Worm (Caenorhabditis elegans) whole organism, young adult: Measurements from ENCODE around the gene igeg-1.
A peak's percentile ranks its signal among the peaks of the same experiment; 100 is the strongest.

Experiments used
- B0035.1 ChIP-seq: sonication (generic microtip); optimal IDR thresholded peaks from 2 replicates; lab custom pipeline; 2016; ENCODE audit warnings: missing genetic modification characterization, mild to moderate bottlenecking, missing compliant biosample characterization, missing genotype, missing genetic modification reagents
- B0261.1 ChIP-seq: sonication (generic microtip); optimal IDR thresholded peaks from 2 replicates; lab custom pipeline; 2016; ENCODE audit warnings: mild to moderate bottlenecking, missing genetic modification characterization, moderate library complexity, missing compliant biosample characterization
- B0336.3 ChIP-seq: fragments of 200-800 bp; sonication (Bioruptor generic); IDR thresholded peaks from 2 replicates; pipeline ENCODE4 v1.3.6; 2022; ENCODE audit warnings: missing genetic modification characterization, missing compliant biosample characterization
- D2030.7 ChIP-seq: fragments of 200-800 bp; sonication (Bioruptor generic); IDR thresholded peaks from 2 replicates; pipeline ENCODE4 v1.3.6; 2022; ENCODE audit warnings: missing genetic modification reagents, missing genetic modification characterization, missing compliant biosample characterization
- F22D6.2 ChIP-seq: sonication (generic microtip); optimal IDR thresholded peaks from 2 replicates; lab custom pipeline; 2016; ENCODE audit warnings: mild to moderate bottlenecking, missing genetic modification characterization, missing compliant biosample characterization
- F49E8.2 ChIP-seq: sonication (generic microtip); optimal IDR thresholded peaks from 3 replicates; lab custom pipeline; 2017; ENCODE audit warnings: missing genetic modification characterization, mild to moderate bottlenecking, missing compliant biosample characterization, antibody characterized with exemption, moderate library complexity; ENCODE audit not compliant: insufficient read depth
- F52B5.7 ChIP-seq: sonication (generic microtip); optimal IDR thresholded peaks from 2 replicates; lab custom pipeline; 2016; ENCODE audit warnings: mild to moderate bottlenecking, missing genetic modification characterization, missing compliant biosample characterization
- F57A8.1 ChIP-seq: fragments of 200-800 bp; sonication (Bioruptor generic); optimal IDR thresholded peaks from 2 replicates; lab custom pipeline; 2018; ENCODE audit warnings: mild to moderate bottlenecking, missing genetic modification characterization, moderate library complexity, missing compliant biosample characterization
- Y53G8AR.9 ChIP-seq: fragments of 200-800 bp; sonication (Bioruptor generic); conservative IDR thresholded peaks from 2 replicates; pipeline ENCODE4 v1.3.6; 2022; ENCODE audit warnings: missing genetic modification reagents, missing genetic modification characterization, missing compliant biosample characterization
- Y95B8A.8 ChIP-seq: fragments of 200-800 bp; sonication (Bioruptor generic); IDR thresholded peaks from 2 replicates; pipeline ENCODE4 v1.3.6; 2022; ENCODE audit warnings: missing genetic modification reagents, missing genetic modification characterization, missing compliant biosample characterization
- akir-1 ChIP-seq: fragments of 200-800 bp; sonication (Bioruptor generic); optimal IDR thresholded peaks from 2 replicates; lab custom pipeline; 2018; ENCODE audit warnings: mild to moderate bottlenecking, missing genetic modification characterization, moderate library complexity, missing compliant biosample characterization
- aptf-3 ChIP-seq: fragments of 200-800 bp; sonication (Bioruptor generic); IDR thresholded peaks from 2 replicates; pipeline ENCODE4 v1.3.6; 2022; ENCODE audit warnings: missing genetic modification characterization, missing compliant biosample characterization
- atf-7 ChIP-seq: sonication (generic microtip); optimal IDR thresholded peaks from 2 replicates; lab custom pipeline; 2017; ENCODE audit warnings: mild to moderate bottlenecking, missing genetic modification characterization, missing compliant biosample characterization
- athp-1 ChIP-seq: sonication (generic microtip); optimal IDR thresholded peaks from 2 replicates; lab custom pipeline; 2017; ENCODE audit warnings: mild to moderate bottlenecking, missing genetic modification characterization, missing compliant biosample characterization
- cebp-1 ChIP-seq, 2 experiments: fragments of 200-800 bp in 1 of 2; sonication (Bioruptor generic) in 1 of 2; sonication (generic microtip) in 1 of 2; IDR thresholded peaks in 1 of 2; optimal IDR thresholded peaks in 1 of 2; 2 replicates each; pipeline versions ENCODE4 v1.3.6 to Lab custom; 2017 to 2022; ENCODE audit warnings: missing compliant biosample characterization in 2 of 2, missing genetic modification characterization in 2 of 2, mild to moderate bottlenecking in 1 of 2, missing genetic modification reagents in 1 of 2, moderate library complexity in 1 of 2
- cebp-2 ChIP-seq: fragments of 200-800 bp; sonication (Bioruptor generic); IDR thresholded peaks from 2 replicates; pipeline ENCODE4 v1.3.6; 2022; ENCODE audit warnings: missing genetic modification characterization, missing compliant biosample characterization
- ceh-40 ChIP-seq: fragments of 200-800 bp; sonication (Bioruptor generic); IDR thresholded peaks from 2 replicates; pipeline ENCODE4 v1.3.6; 2022; ENCODE audit warnings: missing genetic modification characterization, missing compliant biosample characterization
- ceh-79 ChIP-seq: sonication (generic microtip); optimal IDR thresholded peaks from 2 replicates; lab custom pipeline; 2017; ENCODE audit warnings: mild to moderate bottlenecking, missing genetic modification characterization, missing compliant biosample characterization
- dpff-1 ChIP-seq: sonication (generic microtip); optimal IDR thresholded peaks from 2 replicates; lab custom pipeline; 2017; ENCODE audit warnings: mild to moderate bottlenecking, missing genetic modification characterization, missing compliant biosample characterization
- ekl-4 ChIP-seq: fragments of 200-800 bp; sonication (Bioruptor generic); IDR thresholded peaks from 2 replicates; pipeline ENCODE4 v1.3.6; 2022; ENCODE audit warnings: missing genetic modification reagents, missing genetic modification characterization, missing compliant biosample characterization
- him-1 ChIP-seq: sonication (generic microtip); optimal IDR thresholded peaks from 2 replicates; lab custom pipeline; 2016; ENCODE audit warnings: missing genotype, missing genetic modification reagents, missing genetic modification characterization, missing compliant biosample characterization
- hlh-26 ChIP-seq: fragments of 200-800 bp; sonication (Bioruptor generic); conservative IDR thresholded peaks from 2 replicates; pipeline ENCODE4 v1.3.6; 2022; ENCODE audit warnings: missing genetic modification reagents, missing genetic modification characterization, missing compliant biosample characterization
- hmg-1.2 ChIP-seq: fragments of 200-800 bp; sonication (Bioruptor generic); IDR thresholded peaks from 2 replicates; pipeline ENCODE4 v1.3.6; 2022; ENCODE audit warnings: missing genetic modification reagents, missing genetic modification characterization, missing compliant biosample characterization
- hmg-20 ChIP-seq: fragments of 200-800 bp; sonication (Bioruptor generic); IDR thresholded peaks from 2 replicates; pipeline ENCODE4 v1.3.6; 2022; ENCODE audit warnings: missing genetic modification reagents, missing genetic modification characterization, missing compliant biosample characterization
- hrde-1 ChIP-seq: sonication (generic microtip); optimal IDR thresholded peaks from 2 replicates; lab custom pipeline; 2016; ENCODE audit warnings: missing genetic modification characterization, mild to moderate bottlenecking, missing compliant biosample characterization, moderate library complexity, missing genotype, missing genetic modification reagents, borderline replicate concordance
- lin-26 ChIP-seq: fragments of 200-800 bp; sonication (Bioruptor generic); IDR thresholded peaks from 2 replicates; pipeline ENCODE4 v1.3.6; 2022; ENCODE audit warnings: missing genetic modification reagents, missing genetic modification characterization, missing compliant biosample characterization
- lin-40 ChIP-seq: sonication (generic microtip); optimal IDR thresholded peaks from 2 replicates; lab custom pipeline; 2016; ENCODE audit warnings: missing genetic modification characterization, mild to moderate bottlenecking, missing compliant biosample characterization, missing genotype, missing genetic modification reagents
- lir-1 ChIP-seq: fragments of 200-800 bp; sonication (Bioruptor generic); conservative IDR thresholded peaks from 2 replicates; pipeline ENCODE4 v1.3.6; 2022; ENCODE audit warnings: missing genetic modification reagents, missing genetic modification characterization, missing compliant biosample characterization
- mes-4 ChIP-seq: sonication (generic microtip); optimal IDR thresholded peaks from 2 replicates; lab custom pipeline; 2016; ENCODE audit warnings: missing genotype, missing genetic modification characterization, missing compliant biosample characterization
- mxl-1 ChIP-seq: sonication (generic microtip); optimal IDR thresholded peaks from 2 replicates; lab custom pipeline; 2016; ENCODE audit warnings: missing genetic modification characterization, missing compliant biosample characterization
- nfya-2 ChIP-seq: fragments of 200-800 bp; sonication (Bioruptor generic); IDR thresholded peaks from 2 replicates; pipeline ENCODE4 v1.3.6; 2022; ENCODE audit warnings: missing genetic modification reagents, missing genetic modification characterization, missing compliant biosample characterization
- nhr-90 ChIP-seq: sonication (generic microtip); optimal IDR thresholded peaks from 2 replicates; lab custom pipeline; 2016; ENCODE audit warnings: missing genotype, mild to moderate bottlenecking, missing genetic modification characterization, missing compliant biosample characterization
- sdz-38 ChIP-seq: sonication (generic microtip); optimal IDR thresholded peaks from 2 replicates; lab custom pipeline; 2016; ENCODE audit warnings: missing genotype, missing genetic modification characterization, missing compliant biosample characterization
- snpc-4 ChIP-seq, 5 experiments: fragments of 150-350 bp in 1 of 5; sonication (generic microtip) in 4 of 5; optimal IDR thresholded peaks; 2 replicates each; lab custom pipeline; 2014 to 2018; ENCODE audit warnings: missing genetic modification characterization in 5 of 5, missing biosample characterization in 3 of 5, antibody characterized with exemption in 2 of 5, mild to moderate bottlenecking in 2 of 5, missing compliant biosample characterization in 2 of 5, missing genotype in 2 of 5, moderate library complexity in 2 of 5, missing genetic modification reagents in 1 of 5
- tbp1 ChIP-seq: fragments of 200-800 bp; sonication (Bioruptor generic); optimal IDR thresholded peaks from 2 replicates; lab custom pipeline; 2018; ENCODE audit warnings: mild to moderate bottlenecking, missing genetic modification characterization, missing compliant biosample characterization
- tbx-9 ChIP-seq: sonication (generic microtip); optimal IDR thresholded peaks from 2 replicates; lab custom pipeline; 2016; ENCODE audit warnings: borderline replicate concordance, missing genetic modification characterization, inconsistent platforms, missing compliant biosample characterization
- zfh-2 ChIP-seq: fragments of 200-800 bp; sonication (Bioruptor generic); conservative IDR thresholded peaks from 2 replicates; pipeline ENCODE4 v1.3.6; 2022; ENCODE audit warnings: missing genetic modification reagents, missing genetic modification characterization, missing compliant biosample characterization
- zim-3 ChIP-seq: sonication (generic microtip); optimal IDR thresholded peaks from 2 replicates; lab custom pipeline; 2017; ENCODE audit warnings: mild to moderate bottlenecking, missing genetic modification characterization, moderate library complexity, missing compliant biosample characterization
- ztf-18 ChIP-seq: sonication (generic microtip); optimal IDR thresholded peaks from 2 replicates; lab custom pipeline; 2016; ENCODE audit warnings: missing genotype, mild to moderate bottlenecking, missing genetic modification characterization, missing compliant biosample characterization
- ztf-22 ChIP-seq: fragments of 200-800 bp; sonication (Bioruptor generic); optimal IDR thresholded peaks from 2 replicates; lab custom pipeline; 2018; ENCODE audit warnings: mild to moderate bottlenecking, missing genetic modification characterization, moderate library complexity, missing compliant biosample characterization

igeg-1 gene

DNA sequence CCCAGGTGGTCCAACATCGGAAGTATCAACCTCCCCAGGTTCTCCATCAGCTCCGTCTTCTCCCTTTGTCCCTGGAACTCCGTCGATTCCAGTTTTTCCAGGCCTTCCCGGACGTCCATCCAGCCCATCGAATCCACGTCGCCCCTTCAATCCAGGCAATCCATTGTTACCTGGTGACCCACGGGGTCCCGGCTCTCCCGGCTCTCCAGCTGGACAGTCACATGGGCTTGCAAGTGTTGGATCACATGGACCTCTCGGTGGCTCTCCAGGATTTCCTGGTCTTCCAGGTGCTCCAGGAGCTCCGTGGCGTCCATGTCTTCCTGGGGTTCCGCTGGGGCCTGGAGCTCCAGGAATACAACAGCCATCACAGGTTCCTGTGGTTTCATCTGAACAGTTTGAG lies 46.2 kb downstream of the igeg-1 start:
- TF ChIP-seq zfh-2 (GFP tag; lab: Robert Waterston, UW) (peak; percentile 91), F22D6.2 (tag; lab: Kevin White, UChicago) (no peak)
- TF ChIP-seq, all 124 proteins: peak for 1

DNA sequence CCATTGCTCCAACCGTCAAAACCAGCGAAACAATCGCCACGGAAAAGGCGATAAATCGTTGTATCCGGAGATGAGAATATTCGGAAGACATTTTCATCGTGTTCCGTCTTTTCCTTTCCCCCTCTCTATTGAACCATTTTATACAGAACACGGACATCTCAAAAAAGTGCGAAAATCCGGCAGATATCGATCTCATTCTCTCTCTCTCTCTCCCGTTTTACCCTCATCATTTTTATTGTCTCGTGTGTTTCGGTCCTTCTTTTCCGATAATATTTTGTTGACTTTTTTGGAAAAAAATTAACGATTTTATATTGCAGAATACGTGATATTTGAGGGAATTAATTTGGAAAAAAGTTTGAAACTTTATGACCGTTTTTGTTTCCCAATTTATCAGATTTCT lies 47.1 kb downstream of the igeg-1 start, which contains the start of gene col-110:
TSS of gene col-110 (minus strand) at position 101 of the 400 bp plus-strand sequence.
- TF ChIP-seq lin-40 (tag; lab: Kevin White, UChicago) (no peak), F52B5.7 (no peak), F57A8.1 (GFP tag; lab: Kevin White, UChicago) (no peak), Y95B8A.8 (no peak), hmg-1.2 (GFP tag; lab: Robert Waterston, UW) (no peak), sdz-38 (tag; lab: Kevin White, UChicago) (no peak), akir-1 (GFP tag; lab: Kevin White, UChicago) (no peak), dpff-1 (tag; lab: Kevin White, UChicago) (no peak), nhr-90 (tag; lab: Kevin White, UChicago) (no peak), zfh-2 (GFP tag; lab: Robert Waterston, UW) (no peak), hlh-26 (GFP tag; lab: Robert Waterston, UW) (no peak), mxl-1 (tag; lab: Kevin White, UChicago) (no peak), ceh-40 (GFP tag; lab: Robert Waterston, UW) (no peak), lir-1 (GFP tag; lab: Robert Waterston, UW) (no peak), tbp1 (GFP tag; lab: Kevin White, UChicago) (no peak), nfya-2 (no peak)

- TF ChIP-seq ztf-22 (GFP tag; lab: Kevin White, UChicago): no peak
- no peak for TF ChIP-seq atf-7
- TF ChIP-seq hrde-1: no peak
- TF ChIP-seq B0261.1 (tag; lab: Kevin White, UChicago): no peak
- no peak for TF ChIP-seq hmg-20 (GFP tag; lab: Robert Waterston, UW)
- no peak for TF ChIP-seq F22D6.2 (tag; lab: Kevin White, UChicago)
- no peak for TF ChIP-seq B0336.3 (GFP tag; lab: Robert Waterston, UW)
- TF ChIP-seq ekl-4 (GFP tag; lab: Robert Waterston, UW): no peak
- no peak for TF ChIP-seq D2030.7 (GFP tag; lab: Robert Waterston, UW)
- TF ChIP-seq, all 124 proteins: peak for 0
These were observed 49.3 kb downstream of the igeg-1 start for ce11 chrIV:4611740-4612139.

DNA sequence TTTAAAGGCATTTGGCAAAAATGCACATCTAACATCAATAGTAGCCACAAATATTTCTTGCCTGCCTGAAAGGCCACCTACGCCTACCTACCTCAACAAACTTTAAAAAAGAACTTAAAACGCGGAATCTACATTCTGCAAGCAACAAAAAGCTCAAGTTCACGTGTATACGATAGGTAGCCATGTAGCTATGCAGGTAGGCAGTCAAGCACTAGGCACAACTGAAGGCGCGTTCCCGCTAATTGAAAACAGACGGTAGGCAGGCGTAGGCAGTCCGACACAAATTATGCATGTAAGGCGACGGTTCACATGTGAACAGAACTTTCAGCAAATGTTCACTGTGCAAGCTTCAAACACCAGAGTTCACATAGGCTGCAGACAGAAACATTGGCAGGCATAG lies 50.1 kb downstream of the igeg-1 start:
- TF ChIP-seq cebp-2 (GFP tag; lab: Robert Waterston, UW) (no peak), ceh-79 (tag; lab: Kevin White, UChicago) (no peak), snpc-4 (GFP tag; optimal IDR thresholded peaks at IDR 0.05; lab: Kevin White, UChicago) (no peak), snpc-4 (tag; optimal IDR thresholded peaks at IDR 0.05; lab: Kevin White, UChicago) (no peak)

ce11 chrIV:4613516-4613915 lies 51.1 kb downstream of the igeg-1 start:
- TF ChIP-seq ekl-4 (GFP tag; lab: Robert Waterston, UW): no peak
- TF ChIP-seq aptf-3 (GFP tag; lab: Robert Waterston, UW): no peak
- TF ChIP-seq hmg-20 (GFP tag; lab: Robert Waterston, UW): no peak
- TF ChIP-seq him-1 (tag; lab: Kevin White, UChicago): no peak
- no peak for TF ChIP-seq B0035.1 (tag; lab: Kevin White, UChicago)
- TF ChIP-seq lin-26: no peak
- no peak for TF ChIP-seq ztf-18 (tag; lab: Kevin White, UChicago)
- no peak for TF ChIP-seq mes-4
- TF ChIP-seq F49E8.2: no peak
- TF ChIP-seq zim-3: no peak
- TF ChIP-seq athp-1 (tag; lab: Kevin White, UChicago): no peak
- no peak for TF ChIP-seq cebp-1 (GFP tag; IDR thresholded peaks at IDR 0.05; lab: Robert Waterston, UW)
- TF ChIP-seq cebp-1 (tag; optimal IDR thresholded peaks at IDR 0.05; lab: Kevin White, UChicago): no peak
- no peak for TF ChIP-seq Y53G8AR.9 (GFP tag; lab: Robert Waterston, UW)
- no peak for TF ChIP-seq tbx-9
- TF ChIP-seq tbp1 (GFP tag; lab: Kevin White, UChicago): no peak
